Fruit fly (Drosophila melanogaster) whole organism, embryonic: ENCODE data around the gene CG5937.
A peak's percentile ranks its signal among the peaks of the same experiment; 100 is the strongest.

Experiments
- CG1024 ChIP-seq: fragments of 200-800 bp; sonication (Bioruptor generic); IDR thresholded peaks from 2 replicates; pipeline ENCODE4 v1.3.6; 2022; ENCODE audit warnings: missing biosample characterization, missing genetic modification characterization
- CG11093 ChIP-seq: fragments of 200-800 bp; sonication (Bioruptor generic); IDR thresholded peaks from 3 replicates; pipeline ENCODE4 v1.3.6; 2022; ENCODE audit warnings: missing biosample characterization, missing genetic modification characterization
- CG11504 ChIP-seq: fragments of 200-800 bp; sonication (Bioruptor generic); optimal IDR thresholded peaks from 3 replicates; lab custom pipeline; 2019; ENCODE audit warnings: missing biosample characterization, mild to moderate bottlenecking, missing genetic modification characterization, moderate library complexity
- CG11695 ChIP-seq: fragments of 200-800 bp; sonication (Bioruptor generic); IDR thresholded peaks from 3 replicates; pipeline ENCODE4 v1.3.6; 2022; ENCODE audit warnings: missing biosample characterization, missing genetic modification characterization
- CG12236 ChIP-seq: fragments of 200-800 bp; sonication (Bioruptor generic); optimal IDR thresholded peaks from 2 replicates; lab custom pipeline; 2016; ENCODE audit warnings: missing biosample characterization, missing genetic modification characterization
- CG12391 ChIP-seq: fragments of 200-800 bp; sonication (Bioruptor generic); optimal IDR thresholded peaks from 3 replicates; lab custom pipeline; 2018; ENCODE audit warnings: missing biosample characterization, mild to moderate bottlenecking, missing genetic modification characterization, moderate library complexity
- CG13424 ChIP-seq: fragments of 200-800 bp; sonication (Bioruptor generic); optimal IDR thresholded peaks from 2 replicates; lab custom pipeline; 2019; ENCODE audit warnings: missing biosample characterization, mild to moderate bottlenecking, missing genetic modification characterization, moderate library complexity
- CG1602 ChIP-seq: fragments of 200-800 bp; sonication (Bioruptor generic); optimal IDR thresholded peaks from 3 replicates; lab custom pipeline; 2016; ENCODE audit warnings: missing biosample characterization, missing genetic modification characterization
- CG16863 ChIP-seq: fragments of 200-800 bp; sonication (Bioruptor generic); optimal IDR thresholded peaks from 3 replicates; lab custom pipeline; 2016; ENCODE audit warnings: missing biosample characterization, missing genetic modification characterization
- CG6689 ChIP-seq: fragments of 200-800 bp; sonication (Bioruptor generic); IDR thresholded peaks from 2 replicates; pipeline ENCODE4 v1.3.6; 2022; ENCODE audit warnings: missing biosample characterization, missing genetic modification characterization
- CG7839 ChIP-seq: fragments of 200-800 bp; sonication (Bioruptor generic); optimal IDR thresholded peaks from 3 replicates; lab custom pipeline; 2018; ENCODE audit warnings: missing biosample characterization, mild to moderate bottlenecking, missing genetic modification characterization, moderate library complexity
- CG8765 ChIP-seq: fragments of 200-800 bp; sonication (Bioruptor generic); IDR thresholded peaks from 2 replicates; pipeline ENCODE4 v1.3.6; 2022; ENCODE audit warnings: missing biosample characterization, missing genetic modification characterization
- CkIIα-i1 ChIP-seq: fragments of 200-800 bp; sonication (Bioruptor generic); IDR thresholded peaks from 2 replicates; pipeline ENCODE4 v1.3.6; 2022; ENCODE audit warnings: missing biosample characterization, missing genetic modification characterization
- D ChIP-seq, 2 experiments: fragments of 200-800 bp in 1 of 2; fragments of >200 bp in 1 of 2; sonication (Bioruptor generic) in 1 of 2; optimal IDR thresholded peaks; 2 replicates in 1 of 2; 3 replicates in 1 of 2; lab custom pipeline; 2017; ENCODE audit warnings: mild to moderate bottlenecking in 1 of 2, missing biosample characterization in 1 of 2, missing genetic modification characterization in 1 of 2, missing genetic modification reagents in 1 of 2
- Gug ChIP-seq: fragments of 200-800 bp; sonication (Bioruptor generic); IDR thresholded peaks from 4 replicates; pipeline ENCODE4 v1.3.6; 2022; ENCODE audit warnings: missing biosample characterization, missing genetic modification characterization
- H2.0 ChIP-seq: fragments of 200-800 bp; sonication (Bioruptor generic); IDR thresholded peaks from 2 replicates; pipeline ENCODE4 v1.3.6; 2022; ENCODE audit warnings: missing biosample characterization, missing genetic modification characterization
- HLH3B ChIP-seq: fragments of 200-800 bp; sonication (Bioruptor generic); IDR thresholded peaks from 2 replicates; pipeline ENCODE4 v1.3.6; 2022; ENCODE audit warnings: missing biosample characterization, missing genetic modification characterization
- Hr51 ChIP-seq, 2 experiments: fragments of 200-800 bp; sonication (Bioruptor generic); optimal IDR thresholded peaks; 2 replicates in 1 of 2; 3 replicates in 1 of 2; lab custom pipeline; 2016 to 2018; ENCODE audit warnings: missing biosample characterization in 2 of 2, missing genetic modification characterization in 2 of 2, mild to moderate bottlenecking in 1 of 2, moderate library complexity in 1 of 2
- Optix ChIP-seq: fragments of 200-800 bp; sonication (Bioruptor generic); IDR thresholded peaks from 3 replicates; pipeline ENCODE4 v1.3.6; 2022; ENCODE audit warnings: missing biosample characterization, missing genetic modification characterization
- Ptx1 ChIP-seq: fragments of 200-800 bp; sonication (Bioruptor generic); IDR thresholded peaks from 2 replicates; pipeline ENCODE4 v1.3.6; 2022; ENCODE audit warnings: missing biosample characterization, missing genetic modification characterization
- Xbp1 ChIP-seq: fragments of 200-800 bp; sonication (Bioruptor generic); optimal IDR thresholded peaks from 3 replicates; lab custom pipeline; 2016; ENCODE audit warnings: missing biosample characterization, mild to moderate bottlenecking, missing genetic modification characterization
- YL-1 ChIP-seq: fragments of 200-800 bp; sonication (Bioruptor generic); optimal IDR thresholded peaks from 3 replicates; lab custom pipeline; 2017; ENCODE audit warnings: missing biosample characterization, mild to moderate bottlenecking, missing genetic modification characterization
- ac ChIP-seq: fragments of 200-800 bp; sonication (Bioruptor generic); optimal IDR thresholded peaks from 3 replicates; lab custom pipeline; 2017; ENCODE audit warnings: missing biosample characterization, mild to moderate bottlenecking, missing genetic modification characterization
- ap ChIP-seq: fragments of 200-800 bp; sonication (Bioruptor generic); IDR thresholded peaks from 2 replicates; pipeline ENCODE4 v1.3.6; 2022; ENCODE audit warnings: missing biosample characterization, missing genetic modification characterization
- bsh ChIP-seq, 2 experiments: fragments of 200-800 bp; sonication (Bioruptor generic); optimal IDR thresholded peaks; 2 replicates each; lab custom pipeline; 2017 to 2018; ENCODE audit warnings: mild to moderate bottlenecking in 2 of 2, missing biosample characterization in 2 of 2, missing genetic modification characterization in 2 of 2, moderate library complexity in 1 of 2
- chif ChIP-seq, 2 experiments: fragments of 200-800 bp; sonication (Bioruptor generic); optimal IDR thresholded peaks; 3 replicates each; lab custom pipeline; 2016; ENCODE audit warnings: missing biosample characterization in 2 of 2, missing genetic modification characterization in 2 of 2
- ci ChIP-seq: fragments of 200-800 bp; sonication (Bioruptor generic); IDR thresholded peaks from 3 replicates; pipeline ENCODE4 v1.3.6; 2022; ENCODE audit warnings: missing biosample characterization, missing genetic modification characterization
- dimm ChIP-seq: fragments of 200-800 bp; sonication (Bioruptor generic); IDR thresholded peaks from 2 replicates; pipeline ENCODE4 v1.3.6; 2022; ENCODE audit warnings: missing biosample characterization, missing genetic modification characterization
- dpn ChIP-seq, 2 experiments: fragments of 200-800 bp; sonication (Bioruptor generic); optimal IDR thresholded peaks; 3 replicates each; lab custom pipeline; 2016; ENCODE audit warnings: missing biosample characterization in 2 of 2, missing genetic modification characterization in 2 of 2
- dysf ChIP-seq: fragments of 200-800 bp; sonication (Bioruptor generic); IDR thresholded peaks from 3 replicates; pipeline ENCODE4 v1.3.6; 2022; ENCODE audit warnings: missing biosample characterization, missing genetic modification characterization
- fd96Cb ChIP-seq: fragments of 200-800 bp; sonication (Bioruptor generic); optimal IDR thresholded peaks from 2 replicates; lab custom pipeline; 2018; ENCODE audit warnings: missing biosample characterization, mild to moderate bottlenecking, missing genetic modification characterization, moderate library complexity
- gce ChIP-seq: fragments of 200-800 bp; sonication (Bioruptor generic); IDR thresholded peaks from 3 replicates; pipeline ENCODE4 v1.3.6; 2022; ENCODE audit warnings: missing biosample characterization, missing genetic modification characterization
- her ChIP-seq: fragments of 200-800 bp; sonication (Bioruptor generic); optimal IDR thresholded peaks from 2 replicates; lab custom pipeline; 2016; ENCODE audit warnings: missing biosample characterization, missing genetic modification characterization
- inv ChIP-seq: fragments of 200-800 bp; sonication (Bioruptor generic); IDR thresholded peaks from 2 replicates; pipeline ENCODE4 v1.3.6; 2022; ENCODE audit warnings: missing biosample characterization, missing genetic modification characterization; ENCODE audit not compliant: partially characterized antibody
- ken ChIP-seq: fragments of 200-800 bp; sonication (Bioruptor generic); IDR thresholded peaks from 3 replicates; pipeline ENCODE4 v1.3.6; 2022; ENCODE audit warnings: missing biosample characterization, missing genetic modification characterization
- maf-S ChIP-seq: fragments of 200-800 bp; sonication (Bioruptor generic); optimal IDR thresholded peaks from 2 replicates; lab custom pipeline; 2016; ENCODE audit warnings: missing biosample characterization, missing genetic modification characterization
- p53 ChIP-seq: fragments of 200-800 bp; sonication (Bioruptor generic); optimal IDR thresholded peaks from 2 replicates; lab custom pipeline; 2016; ENCODE audit warnings: missing biosample characterization, missing genetic modification characterization
- pan ChIP-seq, 4 experiments: fragments of >200 bp in 3 of 4; fragments of 200-800 bp in 1 of 4; sonication (Bioruptor generic) in 1 of 4; optimal IDR thresholded peaks in 3 of 4; IDR thresholded peaks in 1 of 4; 2 replicates each; pipeline versions ENCODE4 v1.3.6 to Lab custom; 2017 to 2022; ENCODE audit warnings: missing biosample characterization in 2 of 4, missing genetic modification characterization in 2 of 4, mixed read lengths in 1 of 4
- peb ChIP-seq: fragments of 200-800 bp; sonication (Bioruptor generic); IDR thresholded peaks from 2 replicates; pipeline ENCODE4 v1.3.6; 2022; ENCODE audit warnings: missing biosample characterization, missing genetic modification characterization
- phol ChIP-seq: fragments of 200-800 bp; sonication (Bioruptor generic); optimal IDR thresholded peaks from 3 replicates; lab custom pipeline; 2018; ENCODE audit warnings: missing biosample characterization, mild to moderate bottlenecking, missing genetic modification characterization, moderate library complexity
- pnt ChIP-seq: fragments of 200-800 bp; sonication (Bioruptor generic); optimal IDR thresholded peaks from 3 replicates; lab custom pipeline; 2016; ENCODE audit warnings: missing biosample characterization, missing genetic modification characterization
- prd ChIP-seq, 3 experiments: fragments of >200 bp in 2 of 3; fragments of 200-800 bp in 1 of 3; sonication (Bioruptor generic) in 1 of 3; optimal IDR thresholded peaks in 2 of 3; IDR thresholded peaks in 1 of 3; 2 replicates in 2 of 3; 3 replicates in 1 of 3; pipeline versions ENCODE4 v1.3.6 to Lab custom; 2017 to 2022; ENCODE audit warnings: missing biosample characterization in 1 of 3, missing genetic modification characterization in 1 of 3
- sens ChIP-seq: fragments of 200-800 bp; sonication (Bioruptor generic); peaks from one replicate; lab custom pipeline; 2016; ENCODE audit warnings: missing biosample characterization, missing genetic modification characterization
- sens-2 ChIP-seq: fragments of 200-800 bp; sonication (Bioruptor generic); IDR thresholded peaks from 2 replicates; pipeline ENCODE4 v1.3.6; 2022; ENCODE audit warnings: missing biosample characterization, missing genetic modification characterization
- tgo ChIP-seq: fragments of 200-800 bp; sonication (Bioruptor generic); IDR thresholded peaks from 3 replicates; pipeline ENCODE4 v1.3.6; 2022; ENCODE audit warnings: missing biosample characterization, missing genetic modification characterization
- tin ChIP-seq: fragments of 200-800 bp; sonication (Bioruptor generic); optimal IDR thresholded peaks from 3 replicates; lab custom pipeline; 2016; ENCODE audit warnings: missing biosample characterization, missing genetic modification characterization
- zfh1 ChIP-seq: fragments of 200-800 bp; sonication (Bioruptor generic); IDR thresholded peaks from 3 replicates; pipeline ENCODE4 v1.3.6; 2022; ENCODE audit warnings: missing biosample characterization, missing genetic modification characterization

CG5937 gene

DNA sequence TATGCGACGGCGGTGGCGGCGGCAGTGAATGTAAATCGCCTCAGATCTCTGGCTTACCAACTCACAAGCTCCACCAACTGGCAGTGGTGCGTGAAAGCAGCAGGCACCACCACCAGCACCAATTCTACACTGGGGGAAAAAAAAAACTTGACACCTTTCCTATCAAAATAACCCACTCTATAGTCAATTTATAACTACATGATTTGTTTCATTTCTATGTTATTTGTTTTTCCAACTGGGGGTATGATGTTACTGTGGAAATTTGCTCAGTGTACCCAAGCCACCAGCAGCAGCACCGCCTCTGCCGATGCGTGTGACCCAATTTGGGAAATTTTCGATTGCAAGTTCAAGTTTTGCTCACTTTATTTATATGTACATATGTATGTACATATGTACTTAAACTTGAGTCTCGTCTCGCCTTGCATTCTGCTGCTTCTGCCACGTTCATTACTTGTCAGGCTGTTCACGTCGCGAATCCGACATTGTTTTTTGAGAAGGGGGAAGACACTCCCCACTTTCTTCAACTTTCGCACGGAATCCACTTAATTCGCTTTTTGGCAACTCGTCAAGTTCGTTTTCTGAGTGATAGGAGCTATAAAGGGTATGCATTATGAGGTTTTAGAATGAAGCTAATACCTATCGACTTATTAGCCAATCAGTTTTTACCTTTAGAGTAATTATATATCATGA lies 19.5 kb downstream of the CG5937 start (continued):
- TF ChIP-seq Xbp1 (GFP tag; lab: Kevin White, UChicago) (peak; percentile 29), ap (GFP tag; lab: Robert Waterston, UW) (0 out of 2 replicates have a peak, but pooled peaks have one; percentile 7), prd (optimal IDR thresholded peaks at IDR 0.05; lab: Kevin White, UChicago) (no peak), prd (GFP tag; IDR thresholded peaks at IDR 0.05; lab: Robert Waterston, UW) (peak; percentile 64; the same call in 2 of the 3 replicates), YL-1 (GFP tag; lab: Kevin White, UChicago) (no peak), CG11504 (tag; lab: Kevin White, UChicago) (peak; percentile 57), bsh (GFP tag; optimal IDR thresholded peaks at IDR 0.05; lab: Kevin White, UChicago) (peak in 1 of 2 experiments; percentile 48), dimm (GFP tag; lab: Robert Waterston, UW) (peak; percentile 42; the same call in 1 of the 2 replicates), gce (0 out of 3 replicates have a peak, but pooled peaks have one; percentile 34), tgo (GFP tag; lab: Robert Waterston, UW) (0 out of 3 replicates have a peak, but pooled peaks have one; percentile 16), tin (GFP tag; lab: Kevin White, UChicago) (peak; percentile 9), CG16863 (GFP tag; lab: Kevin White, UChicago) (peak; percentile 0), CG8765 (GFP tag; lab: Robert Waterston, UW) (no peak), CG1602 (peak; percentile 18), CG6689 (GFP tag; lab: Robert Waterston, UW) (peak; percentile 24; the same call in 1 of the 2 replicates), ac (GFP tag; lab: Kevin White, UChicago) (no peak), D (optimal IDR thresholded peaks at IDR 0.05; lab: Kevin White, UChicago) (no peak), D (GFP tag; optimal IDR thresholded peaks at IDR 0.05; lab: Kevin White, UChicago) (peak; percentile 20), pan (optimal IDR thresholded peaks at IDR 0.05; lab: Kevin White, UChicago) (no peak), pan (GFP tag; optimal IDR thresholded peaks at IDR 0.05 in 1 of 2, IDR thresholded peaks at IDR 0.05 in 1 of 2) (peak in 1 of 2 experiments; percentile 43), sens-2 (0 out of 2 replicates have a peak, but pooled peaks have one; percentile 26), zfh1 (GFP tag; lab: Robert Waterston, UW) (peak; percentile 60; the same call in 2 of the 3 replicates), ken (GFP tag; lab: Robert Waterston, UW) (0 out of 3 replicates have a peak, but pooled peaks have one; percentile 40), p53 (GFP tag; lab: Kevin White, UChicago) (no peak), chif (GFP tag; optimal IDR thresholded peaks at IDR 0.05; lab: Kevin White, UChicago) (peak in 1 of 2 experiments; percentile 2), HLH3B (GFP tag; lab: Robert Waterston, UW) (peak; percentile 38; the same call in 1 of the 2 replicates), dysf (GFP tag; lab: Robert Waterston, UW) (peak; percentile 47; the same call in 2 of the 3 replicates), CG11093 (GFP tag; lab: Robert Waterston, UW) (0 out of 3 replicates have a peak, but pooled peaks have one; percentile 21), Optix (0 out of 3 replicates have a peak, but pooled peaks have one; percentile 42), maf-S (GFP tag; lab: Kevin White, UChicago) (no peak), sens (peak; percentile 50), her (GFP tag; lab: Kevin White, UChicago) (no peak), Hr51 (GFP tag; optimal IDR thresholded peaks at IDR 0.05; lab: Kevin White, UChicago) (peak in 1 of 2 experiments; percentile 43), CG11695 (0 out of 3 replicates have a peak, but pooled peaks have one; percentile 33), pnt (GFP tag; lab: Kevin White, UChicago) (peak; percentile 15), phol (tag; lab: Kevin White, UChicago) (peak; percentile 25), inv (GFP tag; lab: Robert Waterston, UW) (no peak), dpn (GFP tag; optimal IDR thresholded peaks at IDR 0.05; lab: Kevin White, UChicago) (peak in 1 of 2 experiments; percentile 21), CG1024 (0 out of 2 replicates have a peak, but pooled peaks have one; percentile 18), CkIIα-i1 (GFP tag; lab: Robert Waterston, UW) (no peak), CG7839 (tag; lab: Kevin White, UChicago) (peak; percentile 30), CG13424 (tag; lab: Kevin White, UChicago) (peak; percentile 11), CG12391 (tag; lab: Kevin White, UChicago) (peak; percentile 18), fd96Cb (tag; lab: Kevin White, UChicago) (peak; percentile 33), Gug (0 out of 4 replicates have a peak, but pooled peaks have one; percentile 1), peb (GFP tag; lab: Robert Waterston, UW) (no peak), ci (peak; percentile 70; the same call in 2 of the 3 replicates), Ptx1 (peak; percentile 23; the same call in 1 of the 2 replicates), CG12236 (GFP tag; lab: Kevin White, UChicago) (no peak), H2.0 (GFP tag; lab: Robert Waterston, UW) (peak; percentile 41; the same call in 1 of the 2 replicates)
